Worm (Caenorhabditis elegans) whole organism, L4/young adult: ENCODE measurements around the gene ule-3.

Experiments used
- W03F9.2 ChIP-seq: fragments of 150-350 bp; optimal IDR thresholded peaks from 2 replicates; lab custom pipeline; 2014; ENCODE audit warnings: missing biosample characterization, missing genetic modification characterization
- dao-5 ChIP-seq: sonication (generic microtip); optimal IDR thresholded peaks from 2 replicates; lab custom pipeline; 2016; ENCODE audit warnings: missing genotype, missing genetic modification characterization, moderate library complexity, missing compliant biosample characterization
- him-1 ChIP-seq: sonication (generic microtip); optimal IDR thresholded peaks from 2 replicates; lab custom pipeline; 2016; ENCODE audit warnings: missing genotype, missing genetic modification reagents, missing genetic modification characterization, missing compliant biosample characterization

Gene ule-3

DNA sequence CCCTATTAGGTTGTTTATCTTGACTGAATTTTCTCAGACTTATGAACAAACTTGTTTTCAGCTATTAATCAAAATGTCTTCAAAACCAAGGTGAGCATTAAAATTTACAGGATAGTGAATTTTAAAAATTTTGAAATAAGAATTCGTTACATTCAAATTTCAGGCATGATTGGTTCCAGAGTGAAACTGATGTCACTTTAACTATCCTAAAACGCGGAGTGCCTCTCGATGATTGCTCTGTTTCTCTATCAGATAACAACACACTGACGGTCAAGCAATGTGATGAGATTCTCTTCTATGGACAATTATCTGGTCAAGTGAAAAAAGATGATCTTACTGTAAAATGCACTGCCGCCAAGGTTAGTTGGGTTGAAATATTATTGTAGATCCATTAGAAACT, 22.2 kb upstream of the ule-3 start, which contains the start of gene D1054.3:
TSS of gene D1054.3 (plus strand) at position 62 of the 400 bp plus-strand sequence.
- TF ChIP-seq him-1 (tag; lab: Kevin White, UChicago): no peak

DNA sequence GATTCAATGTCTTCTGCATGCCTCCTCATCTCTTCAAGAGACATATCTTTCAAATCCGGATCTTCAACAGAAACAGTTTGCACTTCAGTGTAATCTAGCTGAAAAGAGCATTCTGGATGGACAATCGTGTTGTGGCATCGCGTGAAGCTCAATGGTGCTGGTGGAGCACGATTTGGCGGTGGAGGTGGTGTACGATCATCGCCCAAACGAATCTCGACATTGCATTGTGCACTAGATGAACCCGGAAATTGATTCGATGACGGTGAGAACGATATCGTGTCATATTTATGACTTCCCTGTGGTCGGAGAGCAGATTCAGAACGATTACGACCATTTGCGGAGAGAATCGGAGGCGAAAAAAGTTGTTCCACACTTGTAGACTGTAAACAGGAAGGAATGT, 20.4 kb upstream of the ule-3 start:
- TF ChIP-seq dao-5 (tag; lab: Kevin White, UChicago) (no peak), him-1 (tag; lab: Kevin White, UChicago) (no peak), W03F9.2 (tag; lab: Kevin White, UChicago) (no peak)

DNA sequence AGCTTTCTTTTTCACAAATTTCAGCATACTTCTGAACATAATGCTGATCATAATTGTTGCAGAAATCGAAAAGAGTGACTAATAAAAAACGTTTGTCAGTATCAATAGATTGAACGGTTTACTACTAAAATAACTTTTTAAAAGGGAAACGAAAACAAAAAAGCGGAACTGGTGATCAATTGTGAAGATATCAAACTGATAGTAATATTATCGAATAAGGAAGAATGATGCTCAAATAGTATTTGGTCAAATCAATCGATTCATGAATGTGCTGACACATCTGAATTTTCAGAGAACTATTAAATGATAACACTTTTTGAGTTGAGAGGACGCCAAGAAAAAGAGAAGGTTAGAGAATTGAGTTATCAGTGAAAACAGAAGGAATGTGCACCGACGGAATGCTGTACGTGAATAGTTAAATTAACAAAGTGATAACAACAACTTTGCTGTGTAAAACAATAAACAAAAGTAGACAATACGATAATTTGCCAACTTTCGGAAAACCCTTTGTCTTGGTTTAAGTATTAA, 17.0 kb upstream of the ule-3 start, which contains the start of gene D1054.5:
TSS of gene D1054.5 (minus strand) at position 51 of the 528 bp plus-strand sequence.
- no peak for TF ChIP-seq him-1 (tag; lab: Kevin White, UChicago)
- TF ChIP-seq W03F9.2 (tag; lab: Kevin White, UChicago): no peak

DNA sequence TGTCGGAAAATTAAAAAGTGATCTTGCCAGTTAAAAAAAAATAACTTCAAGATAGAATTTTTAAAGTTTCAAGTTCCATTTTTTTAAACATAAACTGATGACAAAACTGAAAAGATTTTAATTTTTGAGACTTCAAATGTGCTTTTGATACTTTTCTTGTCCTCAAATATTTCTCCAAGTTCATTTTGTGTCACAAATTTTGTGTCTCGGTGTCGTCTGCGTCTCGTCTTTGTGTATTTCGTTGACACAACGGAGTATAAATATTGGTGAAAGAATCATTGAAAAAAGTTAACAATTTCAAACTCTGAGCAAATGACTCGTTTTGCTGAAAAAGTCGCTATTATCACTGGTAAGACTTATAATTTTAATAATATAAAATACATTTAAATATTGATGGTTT, 9.6 kb upstream of the ule-3 start, which contains the start of gene D1054.8:
TSS of gene D1054.8 (plus strand) at position 301 of the 400 bp plus-strand sequence.
- no peak for TF ChIP-seq dao-5 (tag; lab: Kevin White, UChicago)
- no peak for TF ChIP-seq W03F9.2 (tag; lab: Kevin White, UChicago)
- no peak for TF ChIP-seq him-1 (tag; lab: Kevin White, UChicago)

DNA sequence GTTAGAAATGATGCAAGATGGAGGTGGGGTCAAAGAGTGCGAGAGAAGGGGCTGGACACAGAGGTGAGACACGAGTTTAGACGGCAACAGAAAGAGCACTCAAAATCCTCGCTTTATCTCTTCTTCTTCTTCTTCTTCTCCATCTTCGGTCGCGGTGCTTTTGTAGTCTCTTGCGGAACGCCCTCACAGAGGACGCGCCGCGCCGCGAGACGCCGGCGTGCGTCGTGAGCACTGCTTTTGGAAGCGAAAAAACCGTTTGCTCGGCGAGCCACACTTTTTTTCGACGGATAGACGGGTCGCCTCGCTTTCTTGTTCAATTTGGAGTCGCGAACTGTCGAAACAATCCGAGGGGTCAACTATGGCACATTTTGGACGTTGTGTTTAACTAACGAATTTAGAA, 2.7 kb upstream of the ule-3 start, which contains the start of gene D1054.9:
TSS of gene D1054.9 (minus strand) at position 137 of the 400 bp plus-strand sequence.
- TF ChIP-seq dao-5 (tag; lab: Kevin White, UChicago): no peak
- TF ChIP-seq him-1 (tag; lab: Kevin White, UChicago): no peak
- TF ChIP-seq W03F9.2 (tag; lab: Kevin White, UChicago): no peak

DNA sequence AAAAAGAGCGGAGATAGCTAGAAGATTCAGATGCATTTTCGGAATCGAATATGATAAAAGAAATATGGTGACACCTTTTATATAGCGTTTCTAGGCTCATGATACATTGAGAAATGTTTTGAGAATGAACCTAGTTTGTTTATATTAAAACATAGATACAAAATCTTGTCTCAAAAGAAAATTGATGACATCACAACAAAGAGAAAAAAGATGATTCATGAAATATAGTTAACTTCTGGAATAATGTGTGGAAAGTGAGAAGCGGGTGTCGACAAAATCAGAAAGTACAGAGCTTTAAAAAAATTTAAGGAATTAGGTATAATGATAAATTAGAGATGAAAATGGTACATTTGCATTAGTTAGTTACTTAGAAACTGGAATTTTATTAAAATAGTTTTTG, 823 bp upstream of the ule-3 start, which contains the start of gene D1054.10:
TSS of gene D1054.10 (minus strand) at position 101 of the 400 bp plus-strand sequence.
- no peak for TF ChIP-seq dao-5 (tag; lab: Kevin White, UChicago)
- no peak for TF ChIP-seq him-1 (tag; lab: Kevin White, UChicago)
- no peak for TF ChIP-seq W03F9.2 (tag; lab: Kevin White, UChicago)

DNA sequence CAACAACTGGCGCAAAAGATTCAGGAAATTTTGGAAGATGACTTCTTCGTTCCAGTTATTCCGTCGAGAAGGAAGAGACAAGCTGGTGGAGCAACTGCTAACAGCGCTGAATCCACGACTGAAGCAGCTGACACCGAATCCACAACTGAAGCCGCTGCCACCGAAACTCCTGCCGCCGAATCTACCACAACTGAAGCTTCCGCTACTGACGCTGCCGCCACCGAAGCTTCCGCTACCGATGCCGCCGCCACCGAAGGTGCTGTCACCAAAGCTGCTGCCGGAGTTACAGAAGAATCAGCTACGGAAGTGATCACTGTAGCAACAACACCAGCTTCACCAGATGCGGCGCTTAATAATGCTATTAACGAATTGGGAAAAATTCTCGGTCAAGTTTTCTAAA, 865 bp downstream of the ule-3 start:
- TF ChIP-seq dao-5 (tag; lab: Kevin White, UChicago) (no peak), W03F9.2 (tag; lab: Kevin White, UChicago) (no peak), him-1 (tag; lab: Kevin White, UChicago) (no peak)

DNA sequence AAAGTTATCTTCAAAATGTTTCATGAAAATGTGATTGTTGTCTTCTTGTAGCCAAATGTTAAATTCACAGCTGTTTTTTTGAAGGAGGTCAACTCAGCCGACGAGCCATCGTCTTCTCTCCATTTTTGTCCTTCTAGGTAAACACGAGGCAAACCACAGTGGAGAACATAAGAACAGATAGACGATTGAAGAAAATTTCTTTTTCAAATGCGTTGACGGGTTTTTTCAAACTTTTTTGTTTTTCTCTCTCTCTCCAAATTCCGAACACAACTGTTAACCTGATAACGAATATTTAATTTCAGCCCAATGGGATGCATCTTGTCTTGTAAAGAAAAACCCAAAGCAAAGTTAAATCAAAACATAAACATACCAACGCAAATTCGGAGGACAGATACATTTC, 1.9 kb downstream of the ule-3 start, which contains the start of gene D1054.19:
TSS of gene D1054.19 (plus strand) at position 301 of the 400 bp plus-strand sequence.
- no peak for TF ChIP-seq him-1 (tag; lab: Kevin White, UChicago)
- TF ChIP-seq dao-5 (tag; lab: Kevin White, UChicago): no peak
- no peak for TF ChIP-seq W03F9.2 (tag; lab: Kevin White, UChicago)

DNA sequence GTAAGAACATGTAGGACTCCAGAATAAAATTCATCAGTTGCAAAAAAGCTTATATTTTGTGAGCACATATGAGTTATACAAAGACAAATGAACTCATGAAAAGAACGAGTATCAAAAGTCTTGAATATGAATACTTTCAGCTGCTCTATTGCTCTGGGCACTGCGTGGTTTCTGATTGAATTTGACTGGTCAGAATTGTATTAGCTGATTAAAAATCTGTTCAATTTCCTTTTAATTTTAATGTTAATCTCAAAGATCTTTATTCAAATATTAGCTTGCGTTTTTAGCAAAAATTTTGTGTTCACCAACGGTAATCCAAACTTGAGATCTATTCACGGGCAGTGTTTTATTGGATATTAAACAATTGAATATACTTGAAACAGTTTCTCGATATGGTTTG, 4.5 kb downstream of the ule-3 start, which contains the start of gene srh-184:
TSS of gene srh-184 (minus strand) at position 101 of the 400 bp plus-strand sequence.
- TF ChIP-seq him-1 (tag; lab: Kevin White, UChicago): no peak
- TF ChIP-seq dao-5 (tag; lab: Kevin White, UChicago): no peak
- TF ChIP-seq W03F9.2 (tag; lab: Kevin White, UChicago): no peak

DNA sequence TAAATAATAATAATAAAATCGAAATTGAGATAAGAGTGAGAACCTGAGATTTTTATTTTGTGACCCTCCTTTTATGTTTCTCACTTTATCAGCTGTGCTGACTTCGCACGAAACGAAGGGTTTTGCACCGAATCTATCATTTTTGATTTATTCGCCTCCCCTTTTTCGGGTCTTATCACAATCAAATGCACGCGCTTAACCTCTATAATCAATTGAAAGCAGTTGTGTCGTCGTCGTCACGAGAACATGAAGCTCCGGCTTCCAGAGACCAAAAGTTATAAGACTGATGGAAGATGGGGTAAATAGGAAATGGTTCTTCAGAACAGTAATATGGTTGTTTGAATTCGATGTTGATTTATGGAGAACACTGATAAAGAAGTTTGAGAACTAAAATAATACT, 7.6 kb downstream of the ule-3 start, which contains the start of gene D1054.18:
TSS of gene D1054.18 (minus strand) at position 45 of the 400 bp plus-strand sequence.
- TF ChIP-seq him-1 (tag; lab: Kevin White, UChicago) (no peak), W03F9.2 (tag; lab: Kevin White, UChicago) (no peak), dao-5 (tag; lab: Kevin White, UChicago) (no peak)

DNA sequence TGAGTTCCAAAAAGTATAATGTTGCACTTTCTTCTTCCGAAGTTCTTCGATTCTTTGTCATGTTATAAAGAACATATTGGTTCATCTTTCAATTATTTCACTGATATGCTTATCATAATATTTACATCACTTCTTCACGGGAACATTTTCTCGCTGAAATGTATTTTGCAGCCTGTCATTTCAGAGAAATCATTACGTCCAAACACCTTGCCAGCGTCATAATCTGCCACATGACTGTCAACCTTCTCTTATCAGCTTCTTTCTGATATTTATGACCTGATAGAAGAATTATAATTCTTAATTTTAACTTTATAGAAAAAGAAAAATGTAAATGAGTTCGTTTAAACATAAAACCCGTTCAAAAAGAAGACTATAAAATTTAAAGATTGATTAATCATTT, 8.5 kb downstream of the ule-3 start:
- peak; percentile 1 for TF ChIP-seq W03F9.2 (tag; lab: Kevin White, UChicago)
- TF ChIP-seq him-1 (tag; lab: Kevin White, UChicago): no peak
- TF ChIP-seq dao-5 (tag; lab: Kevin White, UChicago): no peak

DNA sequence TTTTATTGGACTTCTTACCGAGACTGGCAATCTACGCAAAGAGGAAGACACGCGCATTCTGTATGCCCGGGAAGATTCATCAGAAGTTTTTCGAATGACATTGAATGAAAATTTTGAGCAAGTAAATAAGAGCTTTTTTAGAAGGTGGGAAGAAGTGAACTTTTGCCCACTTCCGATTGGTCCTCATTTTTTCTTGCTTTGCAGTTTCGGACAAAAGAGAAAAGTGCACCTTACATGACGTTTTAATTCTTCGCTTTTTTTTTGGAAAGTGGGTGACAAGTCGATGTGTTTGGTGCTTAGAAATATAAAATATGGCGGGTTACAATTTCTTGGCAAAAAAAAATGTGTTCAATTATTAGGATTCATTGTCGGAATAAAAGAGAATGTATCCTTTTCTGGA, 10.8 kb downstream of the ule-3 start, which contains the start of gene secs-1:
TSS of gene secs-1 (minus strand) at position 101 of the 400 bp plus-strand sequence.
- TF ChIP-seq W03F9.2 (tag; lab: Kevin White, UChicago): no peak
- no peak for TF ChIP-seq him-1 (tag; lab: Kevin White, UChicago)
- no peak for TF ChIP-seq dao-5 (tag; lab: Kevin White, UChicago)

DNA sequence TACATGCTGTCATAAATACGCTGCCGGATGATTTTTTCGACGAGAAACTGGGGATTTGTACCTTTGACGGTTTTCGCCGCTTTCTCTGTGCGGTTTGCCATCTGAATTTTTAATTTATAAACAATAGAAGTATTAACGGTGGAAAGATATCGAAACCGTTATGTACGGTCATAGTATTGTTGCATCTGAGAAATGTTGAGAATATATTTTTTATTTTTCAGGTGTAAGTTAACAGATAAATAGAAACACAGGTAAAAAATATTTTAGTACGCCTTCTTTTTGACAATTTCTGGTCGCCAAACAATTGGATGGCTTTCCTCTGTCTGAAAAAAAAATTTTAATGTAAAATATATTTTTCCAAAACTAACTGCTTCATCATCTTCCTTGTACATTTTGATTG, 12.3 kb downstream of the ule-3 start, which contains the start of gene prp-38:
TSS of gene prp-38 (minus strand) at position 101 of the 400 bp plus-strand sequence.
- TF ChIP-seq W03F9.2 (tag; lab: Kevin White, UChicago): no peak
- TF ChIP-seq dao-5 (tag; lab: Kevin White, UChicago): no peak
- no peak for TF ChIP-seq him-1 (tag; lab: Kevin White, UChicago)

DNA sequence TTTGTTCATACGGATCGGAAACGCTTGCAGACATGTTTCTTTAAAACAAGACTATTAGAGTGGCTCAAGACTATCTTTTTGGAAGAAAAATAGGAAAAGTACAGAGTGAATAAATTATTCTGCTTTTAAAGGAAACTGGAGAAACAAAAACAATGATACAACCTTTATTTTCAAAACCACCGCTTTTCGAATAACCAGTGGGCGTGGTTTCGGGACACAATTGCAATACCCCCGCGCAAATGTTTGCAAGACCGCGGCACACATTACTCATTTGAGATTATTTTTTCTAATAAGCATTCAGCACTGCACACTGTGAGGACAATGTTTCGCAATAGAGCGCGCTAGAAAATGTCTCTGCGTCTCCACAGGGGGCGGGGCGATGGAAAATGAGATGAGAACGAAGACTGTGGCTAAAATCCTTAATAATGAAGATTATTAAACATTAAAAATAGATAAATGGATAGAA, 14.3 kb downstream of the ule-3 start, which contains the start of gene plrg-1:
TSS of gene plrg-1 (minus strand) at position 51 of the 466 bp plus-strand sequence.
- TF ChIP-seq W03F9.2 (tag; lab: Kevin White, UChicago) (peak; percentile 92), dao-5 (tag; lab: Kevin White, UChicago) (peak; percentile 29), him-1 (tag; lab: Kevin White, UChicago) (peak; percentile 33)
